Fruit fly (Drosophila melanogaster) whole organism, embryonic: Measurements from ENCODE around the gene PRL-1.

Experiments used
- C15 ChIP-seq: fragments of 200-800 bp; sonication (Bioruptor generic); IDR thresholded peaks from 3 replicates; pipeline ENCODE4 v1.3.6; 2022; ENCODE audit warnings: missing biosample characterization, missing genetic modification characterization
- CG10267 ChIP-seq: fragments of 200-800 bp; sonication (Bioruptor generic); optimal IDR thresholded peaks from 2 replicates; lab custom pipeline; 2018; ENCODE audit warnings: missing biosample characterization, mild to moderate bottlenecking, missing genetic modification characterization, moderate library complexity
- CG10321 ChIP-seq: fragments of 200-800 bp; sonication (Bioruptor generic); IDR thresholded peaks from 2 replicates; pipeline ENCODE4 v1.3.6; 2022; ENCODE audit warnings: missing biosample characterization, missing genetic modification characterization
- CG11456 ChIP-seq: fragments of 200-800 bp; sonication (Bioruptor generic); IDR thresholded peaks from 3 replicates; pipeline ENCODE4 v1.3.6; 2022; ENCODE audit warnings: missing biosample characterization, missing genetic modification characterization
- CG11504 ChIP-seq: fragments of 200-800 bp; sonication (Bioruptor generic); optimal IDR thresholded peaks from 3 replicates; lab custom pipeline; 2019; ENCODE audit warnings: missing biosample characterization, mild to moderate bottlenecking, missing genetic modification characterization, moderate library complexity
- CG11696 ChIP-seq: fragments of 200-800 bp; sonication (Bioruptor generic); IDR thresholded peaks from 2 replicates; pipeline ENCODE4 v1.3.6; 2022; ENCODE audit warnings: missing biosample characterization, missing genetic modification characterization
- CG12219 ChIP-seq: fragments of 200-800 bp; sonication (Bioruptor generic); optimal IDR thresholded peaks from 3 replicates; lab custom pipeline; 2018; ENCODE audit warnings: missing biosample characterization, mild to moderate bottlenecking, missing genetic modification characterization
- CG14014 ChIP-seq: fragments of 200-800 bp; sonication (Bioruptor generic); IDR thresholded peaks from 2 replicates; pipeline ENCODE4 v1.3.6; 2022; ENCODE audit warnings: missing biosample characterization, missing genetic modification characterization
- CG15269 ChIP-seq: fragments of 200-800 bp; sonication (Bioruptor generic); optimal IDR thresholded peaks from 2 replicates; lab custom pipeline; 2018; ENCODE audit warnings: missing biosample characterization, mild to moderate bottlenecking, missing genetic modification characterization, moderate library complexity
- CG17361 ChIP-seq: fragments of 200-800 bp; sonication (Bioruptor generic); IDR thresholded peaks from 3 replicates; pipeline ENCODE4 v1.3.6; 2022; ENCODE audit warnings: missing biosample characterization, missing genetic modification characterization
- CG17912 ChIP-seq: fragments of 200-800 bp; sonication (Bioruptor generic); optimal IDR thresholded peaks from 2 replicates; lab custom pipeline; 2018; ENCODE audit warnings: missing biosample characterization, mild to moderate bottlenecking, missing genetic modification characterization
- CG18599 ChIP-seq: fragments of 200-800 bp; sonication (Bioruptor generic); optimal IDR thresholded peaks from 3 replicates; lab custom pipeline; 2017; ENCODE audit warnings: missing biosample characterization, missing genetic modification characterization, mild to moderate bottlenecking, moderate library complexity, missing genetic modification reagents
- CG2678 ChIP-seq: fragments of 200-800 bp; sonication (Bioruptor generic); optimal IDR thresholded peaks from 3 replicates; lab custom pipeline; 2019; ENCODE audit warnings: missing biosample characterization, mild to moderate bottlenecking, missing genetic modification characterization, moderate library complexity
- CG3726 ChIP-seq: fragments of 200-800 bp; sonication (Bioruptor generic); IDR thresholded peaks from 3 replicates; pipeline ENCODE4, ENCODE4 v1.3.6; 2022; ENCODE audit warnings: missing biosample characterization, missing genetic modification characterization
- CG4617 ChIP-seq: fragments of 200-800 bp; sonication (Bioruptor generic); optimal IDR thresholded peaks from 3 replicates; lab custom pipeline; 2016; ENCODE audit warnings: missing biosample characterization, missing genetic modification characterization, borderline replicate concordance
- CG5245 ChIP-seq: fragments of 200-800 bp; sonication (Bioruptor generic); optimal IDR thresholded peaks from 3 replicates; lab custom pipeline; 2016; ENCODE audit warnings: missing biosample characterization, missing genetic modification characterization
- CG6272 ChIP-seq: fragments of 200-800 bp; sonication (Bioruptor generic); IDR thresholded peaks from 2 replicates; pipeline ENCODE4 v1.3.6; 2022; ENCODE audit warnings: missing biosample characterization, missing genetic modification characterization
- CG6689 ChIP-seq: fragments of 200-800 bp; sonication (Bioruptor generic); IDR thresholded peaks from 2 replicates; pipeline ENCODE4 v1.3.6; 2022; ENCODE audit warnings: missing biosample characterization, missing genetic modification characterization
- CG7372 ChIP-seq: fragments of 200-800 bp; sonication (Bioruptor generic); IDR thresholded peaks from 2 replicates; pipeline ENCODE4 v1.3.6; 2022; ENCODE audit warnings: missing biosample characterization, missing genetic modification characterization
- CG7839 ChIP-seq: fragments of 200-800 bp; sonication (Bioruptor generic); optimal IDR thresholded peaks from 3 replicates; lab custom pipeline; 2018; ENCODE audit warnings: missing biosample characterization, mild to moderate bottlenecking, missing genetic modification characterization, moderate library complexity
- CG8359 ChIP-seq: fragments of 200-800 bp; sonication (Bioruptor generic); optimal IDR thresholded peaks from 2 replicates; lab custom pipeline; 2017; ENCODE audit warnings: missing biosample characterization, mild to moderate bottlenecking, missing genetic modification characterization, borderline replicate concordance
- CG9215 ChIP-seq: fragments of 200-800 bp; sonication (Bioruptor generic); IDR thresholded peaks from 2 replicates; pipeline ENCODE4 v1.3.6; 2022; ENCODE audit warnings: missing biosample characterization, missing genetic modification characterization
- Ets65A ChIP-seq: fragments of 200-800 bp; sonication (Bioruptor generic); peaks from one replicate; lab custom pipeline; 2016; ENCODE audit warnings: missing biosample characterization, missing genetic modification characterization
- Gsc ChIP-seq: fragments of 200-800 bp; sonication (Bioruptor generic); IDR thresholded peaks from 2 replicates; pipeline ENCODE4 v1.3.6; 2022; ENCODE audit warnings: missing biosample characterization, missing genetic modification characterization
- HLHmδ ChIP-seq: fragments of 200-800 bp; sonication (Bioruptor generic); optimal IDR thresholded peaks from 2 replicates; lab custom pipeline; 2018; ENCODE audit warnings: missing biosample characterization, mild to moderate bottlenecking, missing genetic modification characterization, moderate library complexity
- NC2α ChIP-seq: fragments of 200-800 bp; sonication (Bioruptor generic); optimal IDR thresholded peaks from 2 replicates; lab custom pipeline; 2016; ENCODE audit warnings: missing biosample characterization, missing genetic modification characterization
- Sry-β ChIP-seq: fragments of 200-800 bp; sonication (Bioruptor generic); optimal IDR thresholded peaks from 2 replicates; lab custom pipeline; 2018; ENCODE audit warnings: missing biosample characterization, mild to moderate bottlenecking, missing genetic modification characterization, moderate library complexity
- ap ChIP-seq: fragments of 200-800 bp; sonication (Bioruptor generic); IDR thresholded peaks from 2 replicates; pipeline ENCODE4 v1.3.6; 2022; ENCODE audit warnings: missing biosample characterization, missing genetic modification characterization
- bsh ChIP-seq, 2 experiments: fragments of 200-800 bp; sonication (Bioruptor generic); optimal IDR thresholded peaks; 2 replicates each; lab custom pipeline; 2017 to 2018; ENCODE audit warnings: mild to moderate bottlenecking in 2 of 2, missing biosample characterization in 2 of 2, missing genetic modification characterization in 2 of 2, moderate library complexity in 1 of 2
- cato ChIP-seq: fragments of 200-800 bp; sonication (Bioruptor generic); optimal IDR thresholded peaks from 2 replicates; lab custom pipeline; 2016; ENCODE audit warnings: missing biosample characterization, missing genetic modification characterization, borderline replicate concordance
- corto ChIP-seq: fragments of 200-800 bp; sonication (Bioruptor generic); optimal IDR thresholded peaks from 2 replicates; lab custom pipeline; 2016; ENCODE audit warnings: missing biosample characterization, mild to moderate bottlenecking, missing genetic modification characterization, moderate library complexity
- dmrt11E ChIP-seq: fragments of 200-800 bp; sonication (Bioruptor generic); optimal IDR thresholded peaks from 3 replicates; lab custom pipeline; 2018; ENCODE audit warnings: missing biosample characterization, mild to moderate bottlenecking, missing genetic modification characterization, moderate library complexity
- esg ChIP-seq: fragments of 200-800 bp; sonication (Bioruptor generic); conservative IDR thresholded peaks from 2 replicates; pipeline ENCODE4 v1.3.6; 2022; ENCODE audit warnings: missing biosample characterization, missing genetic modification characterization
- grau ChIP-seq: fragments of 200-800 bp; optimal IDR thresholded peaks from 3 replicates; lab custom pipeline; 2019; ENCODE audit warnings: missing biosample characterization, mild to moderate bottlenecking, missing genetic modification characterization, moderate library complexity
- kni ChIP-seq: fragments of 200-800 bp; sonication (Bioruptor generic); optimal IDR thresholded peaks from 3 replicates; lab custom pipeline; 2017; ENCODE audit warnings: mild to moderate bottlenecking, missing biosample characterization, missing genetic modification reagents, missing genetic modification characterization
- lola ChIP-seq, 3 experiments: fragments of >200 bp in 2 of 3; fragments of 200-800 bp in 1 of 3; sonication (Bioruptor generic) in 1 of 3; optimal IDR thresholded peaks; 2 replicates each; lab custom pipeline; 2017 to 2019; ENCODE audit warnings: missing biosample characterization in 3 of 3, missing genetic modification characterization in 3 of 3, mild to moderate bottlenecking in 1 of 3, moderate library complexity in 1 of 3
- mirr ChIP-seq: fragments of 200-800 bp; sonication (Bioruptor generic); optimal IDR thresholded peaks from 3 replicates; lab custom pipeline; 2018; ENCODE audit warnings: missing biosample characterization, mild to moderate bottlenecking, missing genetic modification characterization
- nerfin-2 ChIP-seq: fragments of 200-800 bp; sonication (Bioruptor generic); IDR thresholded peaks from 2 replicates; pipeline ENCODE4 v1.3.6; 2022; ENCODE audit warnings: missing biosample characterization, missing genetic modification characterization; ENCODE audit not compliant: partially characterized antibody
- p53 ChIP-seq: fragments of 200-800 bp; sonication (Bioruptor generic); optimal IDR thresholded peaks from 2 replicates; lab custom pipeline; 2016; ENCODE audit warnings: missing biosample characterization, missing genetic modification characterization
- phol ChIP-seq: fragments of 200-800 bp; sonication (Bioruptor generic); optimal IDR thresholded peaks from 3 replicates; lab custom pipeline; 2018; ENCODE audit warnings: missing biosample characterization, mild to moderate bottlenecking, missing genetic modification characterization, moderate library complexity
- sd ChIP-seq: fragments of 200-800 bp; sonication (Bioruptor generic); optimal IDR thresholded peaks from 3 replicates; lab custom pipeline; 2018; ENCODE audit warnings: missing biosample characterization, mild to moderate bottlenecking, missing genetic modification characterization, moderate library complexity
- slp2 ChIP-seq: fragments of 200-800 bp; sonication (Bioruptor generic); optimal IDR thresholded peaks from 2 replicates; lab custom pipeline; 2016; ENCODE audit warnings: missing biosample characterization, missing genetic modification characterization
- so ChIP-seq: fragments of 200-800 bp; sonication (Bioruptor generic); IDR thresholded peaks from 3 replicates; pipeline ENCODE4 v1.3.6; 2022; ENCODE audit warnings: missing biosample characterization, missing genetic modification characterization
- sob ChIP-seq: fragments of 200-800 bp; sonication (Bioruptor generic); IDR thresholded peaks from 2 replicates; pipeline ENCODE4 v1.3.6; 2022; ENCODE audit warnings: missing biosample characterization, missing genetic modification characterization
- toy ChIP-seq: fragments of 200-800 bp; sonication (Bioruptor generic); IDR thresholded peaks from 2 replicates; pipeline ENCODE4 v1.3.6; 2022; ENCODE audit warnings: missing biosample characterization, missing genetic modification characterization
- twi ChIP-seq: fragments of 200-800 bp; optimal IDR thresholded peaks from 2 replicates; lab custom pipeline; 2019; ENCODE audit warnings: missing biosample characterization, mild to moderate bottlenecking, missing genetic modification characterization, moderate library complexity
- wdn ChIP-seq: fragments of 200-800 bp; sonication (Bioruptor generic); IDR thresholded peaks from 2 replicates; pipeline ENCODE4 v1.3.6; 2022; ENCODE audit warnings: missing biosample characterization, missing genetic modification characterization

The PRL-1 gene

DNA sequence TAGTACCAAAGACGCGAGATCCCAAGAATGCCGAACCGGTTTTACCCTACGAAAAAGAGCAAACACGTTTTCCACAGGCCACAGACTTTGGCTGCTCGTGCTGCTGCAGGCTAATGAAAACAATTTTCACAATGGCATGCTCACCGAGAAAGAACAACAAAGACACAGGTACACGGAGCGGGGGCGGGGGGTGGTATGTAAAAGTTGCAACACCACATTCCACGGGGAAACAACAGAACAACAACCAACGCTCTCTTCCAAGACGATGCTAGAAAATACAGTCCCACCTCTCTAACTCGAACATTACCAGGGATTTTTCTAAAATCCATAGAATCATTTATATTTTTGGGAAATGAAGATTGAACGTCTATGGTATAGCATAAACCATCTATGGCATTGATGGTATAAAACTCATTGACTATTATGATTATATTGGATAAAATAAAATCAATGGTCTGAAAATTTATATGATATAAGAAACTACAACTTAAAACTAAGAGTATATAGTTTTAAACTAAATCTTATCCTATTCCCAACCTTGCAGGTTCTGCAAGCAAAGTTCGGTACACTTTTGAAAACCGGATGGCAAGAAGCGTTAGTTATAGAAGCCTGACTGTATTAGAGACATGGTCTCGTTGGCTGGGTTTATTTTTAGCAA lies 24.1 kb upstream of the PRL-1 start (continued):
- TF ChIP-seq slp2 (GFP tag; lab: Kevin White, UChicago) (no peak), lola (GFP tag; optimal IDR thresholded peaks at IDR 0.05; lab: Kevin White, UChicago) (peak in 1 of 3 experiments; percentile 52), CG2678 (tag; lab: Kevin White, UChicago) (peak; percentile 20), sd (tag; lab: Kevin White, UChicago) (peak; percentile 97), CG11504 (tag; lab: Kevin White, UChicago) (peak; percentile 16), bsh (GFP tag; optimal IDR thresholded peaks at IDR 0.05; lab: Kevin White, UChicago) (peak; percentile 23 to 34), dmrt11E (tag; lab: Kevin White, UChicago) (peak; percentile 52), CG10267 (peak; percentile 8), phol (peak; percentile 6), HLHmδ (peak; percentile 35), twi (tag; lab: Kevin White, UChicago) (peak; percentile 22), sob (no peak), grau (tag; lab: Kevin White, UChicago) (peak; percentile 92), CG17361 (0 out of 3 replicates have a peak, but pooled peaks have one; percentile 26), CG7839 (tag; lab: Kevin White, UChicago) (peak; percentile 14), kni (peak; percentile 19)
- TF ChIP-seq, all 482 proteins: peak for 45

- TF ChIP-seq cato (GFP tag; lab: Kevin White, UChicago) (peak; percentile 90), kni (peak; percentile 80), toy (no peak), CG8359 (GFP tag; lab: Kevin White, UChicago) (peak; percentile 83), wdn (GFP tag; lab: Robert Waterston, UW) (no peak), ap (GFP tag; lab: Robert Waterston, UW) (peak; percentile 71), CG15269 (tag; lab: Kevin White, UChicago) (peak; percentile 94), CG6272 (GFP tag; lab: Robert Waterston, UW) (peak; percentile 58; the same call in 1 of the 2 replicates), Sry-β (peak; percentile 59), CG9215 (peak; percentile 39; the same call in 1 of the 2 replicates), slp2 (GFP tag; lab: Kevin White, UChicago) (peak; percentile 86), CG11456 (GFP tag; lab: Robert Waterston, UW) (0 out of 3 replicates have a peak, but pooled peaks have one; percentile 18), CG10321 (GFP tag; lab: Robert Waterston, UW) (peak; percentile 65), corto (GFP tag; lab: Kevin White, UChicago) (no peak), mirr (GFP tag; lab: Kevin White, UChicago) (no peak), CG5245 (peak; percentile 76), CG12219 (peak; percentile 91), CG6689 (peak; percentile 84), nerfin-2 (no peak), CG3726 (GFP tag; lab: Robert Waterston, UW) (peak; percentile 71; the same call in 2 of the 3 replicates), CG17361 (peak; percentile 98), CG11696 (no peak), so (peak; percentile 86; the same call in 2 of the 3 replicates), Gsc (GFP tag; lab: Robert Waterston, UW) (no peak), Ets65A (peak; percentile 94), CG17912 (GFP tag; lab: Kevin White, UChicago) (peak; percentile 25), NC2α (GFP tag; lab: Kevin White, UChicago) (peak; percentile 72), C15 (GFP tag; lab: Robert Waterston, UW) (0 out of 3 replicates have a peak, but pooled peaks have one; percentile 28), CG4617 (peak; percentile 86), esg (peak; percentile 85), p53 (GFP tag; lab: Kevin White, UChicago) (no peak), CG7372 (GFP tag; lab: Robert Waterston, UW) (peak; percentile 62), CG18599 (peak; percentile 85), CG14014 (GFP tag; lab: Robert Waterston, UW) (no peak)
Observed at dm6 chr2L:16279774-16280252, 22.4 kb upstream of the PRL-1 start.
